Fruit fly (Drosophila melanogaster): ENCODE data around the gene Idi.

DNA sequence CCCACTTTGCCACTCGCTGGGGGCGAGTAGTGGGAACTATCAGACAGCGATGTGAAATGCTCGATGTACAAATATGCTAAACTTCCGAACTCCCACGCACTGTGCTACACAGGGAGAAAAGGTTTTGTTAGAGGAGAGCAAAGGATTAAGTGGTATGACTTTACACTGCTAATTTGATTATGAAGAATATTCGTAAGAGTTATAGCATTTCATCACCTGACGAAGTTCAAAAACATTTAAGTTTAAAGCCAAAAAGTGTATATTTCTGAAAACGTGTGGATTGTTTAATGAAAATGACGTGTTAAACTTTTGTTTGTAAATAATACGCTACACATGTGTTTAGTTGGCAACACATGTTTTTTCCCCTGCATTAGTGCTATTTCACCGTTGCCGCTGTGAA, 18.5 kb downstream of the Idi start:
- no peak for TF ChIP-seq achi (GFP tag; optimal IDR thresholded peaks at IDR 0.05)
- no peak for TF ChIP-seq CG16779 (tag; optimal IDR thresholded peaks at IDR 0.05)
- TF ChIP-seq Sox102F (GFP tag; optimal IDR thresholded peaks at IDR 0.05) = no peak
- no peak for TF ChIP-seq vri (GFP tag; optimal IDR thresholded peaks at IDR 0.05)
- TF ChIP-seq CG8319 (GFP tag; optimal IDR thresholded peaks at IDR 0.05) = no peak
- no peak for TF ChIP-seq Hr39 (GFP tag; optimal IDR thresholded peaks at IDR 0.05)
- TF ChIP-seq CG15336 (GFP tag; IDR thresholded peaks at IDR 0.05) = 0 out of 2 replicates have a peak, but pooled peaks have one; percentile 30
- TF ChIP-seq CG3919 (GFP tag; optimal IDR thresholded peaks at IDR 0.05) = no peak
